Fruit fly (Drosophila melanogaster) whole organism, adult: ENCODE data around the gene CG31075.

Source experiments
- CG11617 ChIP-seq: fragments of 200-800 bp; sonication (Bioruptor generic); optimal IDR thresholded peaks from 2 replicates; lab custom pipeline; 2017; ENCODE audit warnings: mild to moderate bottlenecking, missing biosample characterization, missing genetic modification reagents, missing genetic modification characterization
- CG12768 ChIP-seq: fragments of 200-800 bp; sonication (Bioruptor generic); optimal IDR thresholded peaks from 2 replicates; lab custom pipeline; 2017; ENCODE audit warnings: missing biosample characterization, missing genetic modification characterization, mild to moderate bottlenecking, moderate library complexity, missing genetic modification reagents
- CG14711 ChIP-seq: fragments of 200-800 bp; sonication (Bioruptor generic); optimal IDR thresholded peaks from 2 replicates; lab custom pipeline; 2018; ENCODE audit warnings: missing biosample characterization, mild to moderate bottlenecking, missing genetic modification characterization, moderate library complexity
- CG1620 ChIP-seq: fragments of 200-800 bp; sonication (Bioruptor generic); optimal IDR thresholded peaks from 2 replicates; lab custom pipeline; 2016; ENCODE audit warnings: missing biosample characterization, missing genetic modification characterization
- CG33017 ChIP-seq: fragments of 200-800 bp; sonication (Bioruptor generic); optimal IDR thresholded peaks from 2 replicates; lab custom pipeline; 2018; ENCODE audit warnings: missing biosample characterization, mild to moderate bottlenecking, missing genetic modification characterization, moderate library complexity
- CG5204 ChIP-seq: fragments of 200-800 bp; sonication (Bioruptor generic); optimal IDR thresholded peaks from 2 replicates; lab custom pipeline; 2016; ENCODE audit warnings: missing biosample characterization, missing genetic modification characterization
- CG7045 ChIP-seq: fragments of 200-800 bp; sonication (Bioruptor generic); optimal IDR thresholded peaks from 2 replicates; lab custom pipeline; 2017; ENCODE audit warnings: missing biosample characterization, mild to moderate bottlenecking, missing genetic modification characterization
- CG7101 ChIP-seq: fragments of 200-800 bp; sonication (Bioruptor generic); optimal IDR thresholded peaks from 2 replicates; lab custom pipeline; 2018; ENCODE audit warnings: missing biosample characterization, mild to moderate bottlenecking, missing genetic modification characterization, moderate library complexity
- Clk ChIP-seq: fragments of 200-800 bp; sonication (Bioruptor generic); optimal IDR thresholded peaks from 2 replicates; lab custom pipeline; 2017; ENCODE audit warnings: missing biosample characterization, missing genetic modification characterization
- Crg-1 ChIP-seq: fragments of 200-800 bp; sonication (Bioruptor generic); optimal IDR thresholded peaks from 2 replicates; lab custom pipeline; 2016; ENCODE audit warnings: missing biosample characterization, missing genetic modification characterization
- Hr96 ChIP-seq: fragments of 200-800 bp; sonication (Bioruptor generic); optimal IDR thresholded peaks from 2 replicates; lab custom pipeline; 2016; ENCODE audit warnings: missing biosample characterization, missing genetic modification characterization
- Mnt ChIP-seq: fragments of 200-800 bp; sonication (Bioruptor generic); optimal IDR thresholded peaks from 2 replicates; lab custom pipeline; 2016; ENCODE audit warnings: missing biosample characterization, mild to moderate bottlenecking, missing genetic modification characterization
- bab1 ChIP-seq: fragments of 200-800 bp; sonication (Bioruptor generic); optimal IDR thresholded peaks from 3 replicates; lab custom pipeline; 2019; ENCODE audit warnings: missing biosample characterization, mild to moderate bottlenecking, missing genetic modification characterization, moderate library complexity
- cic ChIP-seq: fragments of 200-800 bp; sonication (Bioruptor generic); optimal IDR thresholded peaks from 2 replicates; lab custom pipeline; 2017; ENCODE audit warnings: missing biosample characterization, mild to moderate bottlenecking, missing genetic modification characterization, moderate library complexity
- cnc ChIP-seq, 2 experiments: fragments of >200 bp; optimal IDR thresholded peaks; 2 replicates each; lab custom pipeline; 2017
- kay ChIP-seq: fragments of 200-800 bp; sonication (Bioruptor generic); peaks from one replicate; lab custom pipeline; 2016; ENCODE audit warnings: missing biosample characterization, missing genetic modification characterization, borderline replicate concordance
- ovo ChIP-seq: fragments of 200-800 bp; sonication (Bioruptor generic); optimal IDR thresholded peaks from 2 replicates; lab custom pipeline; 2016; ENCODE audit warnings: missing biosample characterization, missing genetic modification characterization
- pad ChIP-seq: fragments of 200-800 bp; sonication (Bioruptor generic); optimal IDR thresholded peaks from 3 replicates; lab custom pipeline; 2017; ENCODE audit warnings: missing biosample characterization, missing genetic modification characterization, mild to moderate bottlenecking, moderate library complexity, missing genetic modification reagents
- tj ChIP-seq: fragments of 200-800 bp; sonication (Bioruptor generic); optimal IDR thresholded peaks from 3 replicates; lab custom pipeline; 2017; ENCODE audit warnings: missing biosample characterization, mild to moderate bottlenecking, missing genetic modification characterization, moderate library complexity
- toe ChIP-seq: fragments of 200-800 bp; sonication (Bioruptor generic); optimal IDR thresholded peaks from 2 replicates; lab custom pipeline; 2016; ENCODE audit warnings: missing biosample characterization, missing genetic modification characterization

The CG31075 gene

DNA sequence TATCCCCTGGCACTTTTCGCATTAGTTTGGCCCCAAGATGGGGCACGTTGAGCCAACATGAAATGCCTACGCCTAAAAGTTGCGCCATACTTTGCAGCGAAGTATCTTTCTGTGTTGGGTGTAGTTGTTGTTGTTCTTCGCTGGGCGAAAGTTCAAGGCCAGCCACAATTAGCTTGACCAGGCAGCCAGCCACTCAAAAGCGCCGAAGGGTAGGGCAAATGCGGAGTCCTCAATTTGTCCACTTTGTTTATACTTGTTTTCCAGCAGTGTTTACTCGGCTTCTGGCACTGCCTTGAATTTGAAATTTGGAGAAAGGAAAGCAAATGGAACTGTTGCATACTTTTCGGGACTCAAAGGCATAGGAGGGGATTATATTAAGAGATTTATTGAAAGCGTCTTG, 31.2 kb downstream of the CG31075 start:
- no peak for TF ChIP-seq Hr96 (GFP tag; lab: Kevin White, UChicago)
- TF ChIP-seq kay (GFP tag; lab: Kevin White, UChicago) = no peak
- no peak for TF ChIP-seq cic (GFP tag; lab: Kevin White, UChicago)
- TF ChIP-seq ovo (GFP tag; lab: Kevin White, UChicago) = no peak
- TF ChIP-seq pad (GFP tag; lab: Kevin White, UChicago) = no peak
- TF ChIP-seq CG1620 (GFP tag; lab: Kevin White, UChicago) = no peak
- TF ChIP-seq tj (GFP tag; lab: Kevin White, UChicago) = no peak
- TF ChIP-seq Crg-1 (GFP tag; lab: Kevin White, UChicago) = no peak
- TF ChIP-seq CG33017 (tag; lab: Kevin White, UChicago) = no peak
- TF ChIP-seq CG11617 (GFP tag; lab: Kevin White, UChicago) = no peak
- TF ChIP-seq CG7101 (tag; lab: Kevin White, UChicago) = no peak

DNA sequence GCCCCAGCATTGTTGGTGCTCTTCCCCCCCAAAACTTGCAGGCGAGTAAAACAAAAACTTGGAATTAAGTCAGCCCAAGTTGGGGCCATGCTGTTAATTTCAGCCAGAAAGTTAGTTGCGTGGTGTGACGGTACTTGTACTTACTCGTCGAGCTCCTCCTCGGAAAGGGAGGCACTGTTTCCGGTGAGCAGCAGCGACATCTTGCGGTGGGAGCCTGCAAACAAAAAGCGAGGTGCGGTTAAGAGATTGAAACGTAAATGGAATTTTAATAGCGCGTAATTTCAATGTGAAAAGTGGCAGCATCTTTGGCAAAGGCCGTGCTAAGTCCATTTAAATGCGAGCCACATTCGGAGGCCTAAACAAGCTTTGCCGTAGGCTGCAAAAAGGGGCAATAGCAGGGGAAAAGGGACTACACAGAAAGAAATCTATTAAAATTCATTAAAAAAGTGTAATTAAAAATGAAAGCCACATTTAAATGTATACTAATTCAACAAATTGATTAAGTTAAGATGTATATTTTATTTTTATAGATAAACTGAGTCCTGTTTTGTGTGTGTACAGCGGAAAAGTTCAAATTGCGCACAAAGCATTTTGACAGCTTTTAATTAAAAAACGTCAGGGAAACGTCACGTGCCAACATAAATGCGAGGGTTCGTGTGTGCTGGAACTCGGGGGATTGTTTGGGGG, 31.8 kb downstream of the CG31075 start:
- TF ChIP-seq ovo (GFP tag; lab: Kevin White, UChicago) (no peak), CG14711 (tag; lab: Kevin White, UChicago) (no peak), CG12768 (no peak), Crg-1 (GFP tag; lab: Kevin White, UChicago) (no peak), Hr96 (GFP tag; lab: Kevin White, UChicago) (no peak)

DNA sequence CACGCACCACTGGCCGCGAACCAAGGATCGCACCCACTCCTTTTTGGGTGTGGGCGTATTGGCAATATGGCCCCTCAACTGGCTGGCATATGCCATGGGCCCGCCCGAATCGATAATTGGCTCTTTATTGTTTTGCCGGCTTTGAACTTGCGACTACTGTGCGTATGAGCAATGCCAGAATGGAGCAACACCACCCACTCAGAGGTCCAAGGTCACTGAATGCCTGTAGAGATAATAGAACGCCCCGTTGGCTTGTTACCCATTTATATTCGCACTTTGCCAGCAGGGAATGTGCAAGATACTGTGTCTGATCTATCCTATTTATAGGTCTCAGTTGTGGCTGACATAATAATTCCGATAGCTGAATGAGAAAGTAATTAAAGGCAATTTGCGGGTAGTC, 32.8 kb downstream of the CG31075 start:
- no peak for TF ChIP-seq CG33017 (tag; lab: Kevin White, UChicago)

DNA sequence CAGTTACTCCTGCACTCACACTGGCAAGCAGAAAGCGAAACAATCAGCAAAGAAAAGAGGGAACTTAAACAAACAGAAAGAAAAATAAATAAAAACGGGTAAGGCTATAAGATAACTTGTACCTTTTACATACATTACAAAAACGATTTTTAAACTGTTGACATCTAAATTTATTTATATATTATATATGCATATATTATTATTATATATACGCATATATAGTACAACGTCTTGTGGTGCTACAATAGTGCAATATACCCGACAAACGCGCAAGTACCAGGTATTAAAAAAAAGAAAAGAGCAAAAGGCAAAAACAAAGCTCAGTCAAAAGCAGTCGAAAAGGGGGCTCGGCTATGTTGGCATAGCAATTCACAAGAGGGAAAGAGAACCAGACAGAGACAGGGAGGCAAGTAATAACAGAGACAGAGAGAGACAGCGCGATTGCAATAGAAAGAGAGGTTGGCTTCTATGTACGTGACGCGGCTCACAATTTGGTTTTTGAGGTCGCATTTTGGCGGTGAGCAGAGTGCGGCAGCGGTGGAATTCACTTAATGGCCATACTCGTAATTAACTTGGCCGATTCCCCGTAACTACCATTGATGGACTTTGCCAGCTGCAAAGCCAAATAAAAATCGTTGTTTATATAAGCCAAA, 34.2 kb downstream of the CG31075 start:
- no peak for TF ChIP-seq cnc (optimal IDR thresholded peaks at IDR 0.05; lab: Kevin White, UChicago)
- TF ChIP-seq tj (GFP tag; lab: Kevin White, UChicago) = peak; percentile 33
- TF ChIP-seq cic (GFP tag; lab: Kevin White, UChicago) = no peak
- TF ChIP-seq CG1620 (GFP tag; lab: Kevin White, UChicago) = no peak
- TF ChIP-seq Mnt (GFP tag; lab: Kevin White, UChicago) = no peak
- no peak for TF ChIP-seq toe
- no peak for TF ChIP-seq Crg-1 (GFP tag; lab: Kevin White, UChicago)
- no peak for TF ChIP-seq kay (GFP tag; lab: Kevin White, UChicago)
- no peak for TF ChIP-seq Hr96 (GFP tag; lab: Kevin White, UChicago)
- TF ChIP-seq CG12768 = no peak
- no peak for TF ChIP-seq CG5204
- TF ChIP-seq CG11617 (GFP tag; lab: Kevin White, UChicago) = no peak
- peak; percentile 35 for TF ChIP-seq CG7101 (tag; lab: Kevin White, UChicago)
- peak; percentile 4 for TF ChIP-seq pad (GFP tag; lab: Kevin White, UChicago)
- TF ChIP-seq ovo (GFP tag; lab: Kevin White, UChicago) = no peak
- no peak for TF ChIP-seq Clk (GFP tag; lab: Kevin White, UChicago)
- no peak for TF ChIP-seq CG7045 (GFP tag; lab: Kevin White, UChicago)
- TF ChIP-seq bab1 (GFP tag; lab: Kevin White, UChicago) = no peak
- TF ChIP-seq CG33017 (tag; lab: Kevin White, UChicago) = no peak
- peak; percentile 72 for TF ChIP-seq CG14711 (tag; lab: Kevin White, UChicago)

DNA sequence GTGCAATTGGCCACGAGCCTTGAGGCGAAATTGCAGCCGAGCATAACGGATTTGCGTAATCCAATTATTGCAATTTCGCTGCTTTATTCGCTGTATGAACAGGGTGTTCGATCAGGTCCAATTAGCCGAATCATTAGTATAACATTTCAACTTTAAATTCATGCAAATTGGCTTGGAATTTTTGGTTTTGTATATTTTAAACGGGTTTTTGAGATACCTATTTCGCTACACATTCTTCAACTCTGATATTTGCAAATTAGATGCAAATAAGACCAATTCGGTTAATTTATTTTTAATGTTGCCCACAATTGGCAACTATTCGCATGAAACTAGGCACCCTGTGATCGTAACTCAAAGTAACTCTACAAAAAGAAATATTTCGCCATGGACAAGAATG, 34.8 kb downstream of the CG31075 start:
- TF ChIP-seq CG11617 (GFP tag; lab: Kevin White, UChicago) = peak; percentile 51
- peak; percentile 35 for TF ChIP-seq Mnt (GFP tag; lab: Kevin White, UChicago)
- TF ChIP-seq CG1620 (GFP tag; lab: Kevin White, UChicago) = peak; percentile 92
- peak; percentile 73 for TF ChIP-seq pad (GFP tag; lab: Kevin White, UChicago)
- TF ChIP-seq ovo (GFP tag; lab: Kevin White, UChicago) = no peak
- TF ChIP-seq CG12768 = no peak
- no peak for TF ChIP-seq cnc (optimal IDR thresholded peaks at IDR 0.05; lab: Kevin White, UChicago)
- TF ChIP-seq Clk (GFP tag; lab: Kevin White, UChicago) = peak; percentile 35
- peak; percentile 40 for TF ChIP-seq CG33017 (tag; lab: Kevin White, UChicago)
- TF ChIP-seq tj (GFP tag; lab: Kevin White, UChicago) = peak; percentile 70
- TF ChIP-seq Crg-1 (GFP tag; lab: Kevin White, UChicago) = peak; percentile 91
- TF ChIP-seq CG5204 = peak; percentile 48
- no peak for TF ChIP-seq cic (GFP tag; lab: Kevin White, UChicago)
- TF ChIP-seq Hr96 (GFP tag; lab: Kevin White, UChicago) = peak; percentile 80
- TF ChIP-seq CG7045 (GFP tag; lab: Kevin White, UChicago) = peak; percentile 35
- peak; percentile 85 for TF ChIP-seq CG14711 (tag; lab: Kevin White, UChicago)
- TF ChIP-seq CG7101 (tag; lab: Kevin White, UChicago) = peak; percentile 82
- TF ChIP-seq kay (GFP tag; lab: Kevin White, UChicago) = no peak
- peak; percentile 99 for TF ChIP-seq bab1 (GFP tag; lab: Kevin White, UChicago)
- TF ChIP-seq toe = peak; percentile 45
